Worm (Caenorhabditis elegans) whole organism, L3 larva: Measurements from ENCODE around the gene ccpp-6.

Source experiments
- R02D3.7 ChIP-seq: fragments of 150-350 bp; optimal IDR thresholded peaks from 2 replicates; lab custom pipeline; 2014; ENCODE audit warnings: missing biosample characterization, missing genetic modification characterization
- ZK546.5 ChIP-seq: sonication (generic microtip); optimal IDR thresholded peaks from 2 replicates; lab custom pipeline; 2017; ENCODE audit warnings: missing biosample characterization, missing genetic modification characterization
- aly-2 ChIP-seq: fragments of 150-350 bp; optimal IDR thresholded peaks from 2 replicates; lab custom pipeline; 2014; ENCODE audit warnings: missing biosample characterization, missing genetic modification characterization
- ama-1 ChIP-seq: fragments of 150-350 bp; optimal IDR thresholded peaks from 2 replicates; lab custom pipeline; 2018
- ceh-9 ChIP-seq: sonication (generic microtip); optimal IDR thresholded peaks from 2 replicates; lab custom pipeline; 2018; ENCODE audit warnings: missing biosample characterization, missing genetic modification characterization
- daf-12 ChIP-seq: fragments of 150-350 bp; optimal IDR thresholded peaks from 2 replicates; lab custom pipeline; 2014; ENCODE audit warnings: missing biosample characterization, missing genetic modification reagents, missing genetic modification characterization
- egl-27 ChIP-seq: sonication (generic microtip); optimal IDR thresholded peaks from 4 replicates; lab custom pipeline; 2017; ENCODE audit warnings: missing biosample characterization, missing genetic modification reagents, missing genetic modification characterization
- egl-5 ChIP-seq: fragments of 150-350 bp; optimal IDR thresholded peaks from 2 replicates; lab custom pipeline; 2017; ENCODE audit warnings: missing biosample characterization, missing genetic modification reagents, missing genetic modification characterization, inconsistent platforms
- elt-1 ChIP-seq: fragments of 150-350 bp; optimal IDR thresholded peaks from 2 replicates; lab custom pipeline; 2014; ENCODE audit warnings: missing biosample characterization, missing genetic modification characterization
- elt-2 ChIP-seq: sonication (generic microtip); optimal IDR thresholded peaks from 2 replicates; lab custom pipeline; 2016; ENCODE audit warnings: missing genetic modification reagents, mild to moderate bottlenecking, missing genetic modification characterization, missing compliant biosample characterization
- elt-3 ChIP-seq, 3 experiments: fragments of 150-350 bp in 1 of 3; sonication (generic microtip) in 2 of 3; optimal IDR thresholded peaks; 2 replicates in 2 of 3; 4 replicates in 1 of 3; lab custom pipeline; 2014 to 2017; ENCODE audit warnings: missing biosample characterization in 3 of 3, missing genetic modification characterization in 3 of 3
- fkh-10 ChIP-seq: sonication (generic microtip); optimal IDR thresholded peaks from 2 replicates; lab custom pipeline; 2017; ENCODE audit warnings: missing biosample characterization, missing genetic modification reagents, missing genetic modification characterization
- fkh-2 ChIP-seq: fragments of 150-350 bp; optimal IDR thresholded peaks from 2 replicates; lab custom pipeline; 2014; ENCODE audit warnings: missing biosample characterization, missing genetic modification reagents, missing genetic modification characterization
- jun-1 ChIP-seq: fragments of 150-350 bp; optimal IDR thresholded peaks from 2 replicates; lab custom pipeline; 2014; ENCODE audit warnings: missing biosample characterization, missing genetic modification reagents, missing genetic modification characterization
- lin-15B ChIP-seq: fragments of 150-350 bp; optimal IDR thresholded peaks from 2 replicates; lab custom pipeline; 2014; ENCODE audit warnings: missing biosample characterization, missing genetic modification characterization
- lsy-12 ChIP-seq: sonication (generic microtip); optimal IDR thresholded peaks from 2 replicates; lab custom pipeline; 2016; ENCODE audit warnings: mild to moderate bottlenecking, missing genetic modification characterization, missing compliant biosample characterization
- nfya-1 ChIP-seq: sonication (generic microtip); optimal IDR thresholded peaks from 2 replicates; lab custom pipeline; 2017; ENCODE audit warnings: missing genetic modification characterization, mild to moderate bottlenecking, missing compliant biosample characterization, antibody characterized with exemption, moderate library complexity; ENCODE audit not compliant: insufficient read depth
- nhr-11 ChIP-seq: fragments of 150-350 bp; optimal IDR thresholded peaks from 2 replicates; lab custom pipeline; 2014; ENCODE audit warnings: missing biosample characterization, missing genetic modification characterization
- nhr-12 ChIP-seq: fragments of 150-350 bp; optimal IDR thresholded peaks from 2 replicates; lab custom pipeline; 2014; ENCODE audit warnings: missing biosample characterization, missing genetic modification characterization
- nhr-237 ChIP-seq: fragments of 150-350 bp; optimal IDR thresholded peaks from 2 replicates; lab custom pipeline; 2014; ENCODE audit warnings: missing biosample characterization, missing genetic modification characterization
- nhr-28 ChIP-seq: fragments of 150-350 bp; optimal IDR thresholded peaks from 2 replicates; lab custom pipeline; 2014; ENCODE audit warnings: missing biosample characterization, missing genetic modification characterization
- nhr-67 ChIP-seq: fragments of 150-350 bp; optimal IDR thresholded peaks from 2 replicates; lab custom pipeline; 2014; ENCODE audit warnings: missing biosample characterization, missing genetic modification characterization
- nhr-76 ChIP-seq: fragments of 150-350 bp; sonication (generic microtip); optimal IDR thresholded peaks from 5 replicates; lab custom pipeline; 2014; ENCODE audit warnings: missing biosample characterization, missing genetic modification characterization
- nhr-77 ChIP-seq: fragments of 150-350 bp; optimal IDR thresholded peaks from 2 replicates; lab custom pipeline; 2014; ENCODE audit warnings: missing biosample characterization, missing genetic modification characterization
- pha-4 ChIP-seq: fragments of 150-350 bp; optimal IDR thresholded peaks from 2 replicates; lab custom pipeline; 2014; ENCODE audit warnings: missing biosample characterization, missing genetic modification reagents, missing genetic modification characterization
- pqm-1 ChIP-seq: fragments of 150-350 bp; optimal IDR thresholded peaks from 2 replicates; lab custom pipeline; 2017; ENCODE audit warnings: missing biosample characterization, missing genetic modification characterization, inconsistent platforms
- sea-2 ChIP-seq: fragments of 150-350 bp; sonication (generic microtip); optimal IDR thresholded peaks from 4 replicates; lab custom pipeline; 2014; ENCODE audit warnings: missing biosample characterization, missing genetic modification reagents, missing genetic modification characterization
- snpc-4 ChIP-seq: fragments of 150-350 bp; optimal IDR thresholded peaks from 2 replicates; lab custom pipeline; 2014; ENCODE audit warnings: missing biosample characterization, missing genetic modification characterization
- tbx-2 ChIP-seq: sonication (generic microtip); optimal IDR thresholded peaks from 2 replicates; lab custom pipeline; 2016; ENCODE audit warnings: mild to moderate bottlenecking, missing genetic modification characterization, missing compliant biosample characterization
- unc-62 ChIP-seq: fragments of 150-350 bp; sonication (generic microtip); optimal IDR thresholded peaks from 4 replicates; lab custom pipeline; 2014; ENCODE audit warnings: missing biosample characterization, missing genetic modification reagents, missing genetic modification characterization
- zag-1 ChIP-seq: fragments of 150-350 bp; optimal IDR thresholded peaks from 2 replicates; lab custom pipeline; 2014; ENCODE audit warnings: missing biosample characterization, missing genetic modification characterization
- ztf-11 ChIP-seq: fragments of 150-350 bp; optimal IDR thresholded peaks from 2 replicates; lab custom pipeline; 2014; ENCODE audit warnings: missing biosample characterization, missing genetic modification characterization

ccpp-6 gene

ce11 chrII:5418317-5418716, 31.2 kb upstream of the ccpp-6 start:
- TF ChIP-seq tbx-2, result no peak
- TF ChIP-seq nhr-12 (tag; lab: Kevin White, UChicago), result no peak
- TF ChIP-seq ceh-9 (tag; lab: Kevin White, UChicago), result no peak
- TF ChIP-seq lin-15B (tag; lab: Kevin White, UChicago), result no peak
- TF ChIP-seq nhr-11 (tag; lab: Kevin White, UChicago), result no peak
- TF ChIP-seq nhr-76 (tag; lab: Kevin White, UChicago), result no peak
- TF ChIP-seq R02D3.7, result no peak
- no peak for TF ChIP-seq ama-1 (lab: Kevin White, UChicago)
- TF ChIP-seq ztf-11 (tag; lab: Kevin White, UChicago), result no peak
- no peak for TF ChIP-seq nfya-1
- TF ChIP-seq fkh-2 (tag; lab: Kevin White, UChicago), result no peak
- TF ChIP-seq zag-1 (tag; lab: Kevin White, UChicago), result no peak
- no peak for TF ChIP-seq sea-2 (GFP tag; lab: Kevin White, UChicago)
- no peak for TF ChIP-seq ZK546.5 (tag; lab: Kevin White, UChicago)
- no peak for TF ChIP-seq aly-2 (tag; lab: Kevin White, UChicago)
- no peak for TF ChIP-seq elt-1 (tag; lab: Kevin White, UChicago)

- no peak for TF ChIP-seq nhr-77 (tag; lab: Kevin White, UChicago)
- TF ChIP-seq fkh-2 (tag; lab: Kevin White, UChicago), result no peak
- no peak for TF ChIP-seq jun-1 (tag; lab: Kevin White, UChicago)
- no peak for TF ChIP-seq elt-2 (tag; lab: Kevin White, UChicago)
- no peak for TF ChIP-seq tbx-2
- no peak for TF ChIP-seq elt-3 (tag; optimal IDR thresholded peaks at IDR 0.05; lab: Kevin White, UChicago)
- no peak for TF ChIP-seq pha-4 (tag; lab: Kevin White, UChicago)
- no peak for TF ChIP-seq daf-12 (tag; lab: Kevin White, UChicago)
- TF ChIP-seq nhr-28 (tag; lab: Kevin White, UChicago), result no peak
- no peak for TF ChIP-seq aly-2 (tag; lab: Kevin White, UChicago)
- no peak for TF ChIP-seq ama-1 (lab: Kevin White, UChicago)
- TF ChIP-seq nhr-12 (tag; lab: Kevin White, UChicago), result no peak
- TF ChIP-seq sea-2 (GFP tag; lab: Kevin White, UChicago), result no peak
- no peak for TF ChIP-seq egl-27
- no peak for TF ChIP-seq snpc-4 (tag; lab: Kevin White, UChicago)
- TF ChIP-seq nhr-237 (tag; lab: Kevin White, UChicago), result no peak
- TF ChIP-seq pqm-1 (tag; lab: Kevin White, UChicago), result no peak
- no peak for TF ChIP-seq unc-62 (GFP tag; lab: Kevin White, UChicago)
- no peak for TF ChIP-seq lin-15B (tag; lab: Kevin White, UChicago)
These were observed 30.8 kb upstream of the ccpp-6 start for ce11 chrII:5417905-5418304.

DNA sequence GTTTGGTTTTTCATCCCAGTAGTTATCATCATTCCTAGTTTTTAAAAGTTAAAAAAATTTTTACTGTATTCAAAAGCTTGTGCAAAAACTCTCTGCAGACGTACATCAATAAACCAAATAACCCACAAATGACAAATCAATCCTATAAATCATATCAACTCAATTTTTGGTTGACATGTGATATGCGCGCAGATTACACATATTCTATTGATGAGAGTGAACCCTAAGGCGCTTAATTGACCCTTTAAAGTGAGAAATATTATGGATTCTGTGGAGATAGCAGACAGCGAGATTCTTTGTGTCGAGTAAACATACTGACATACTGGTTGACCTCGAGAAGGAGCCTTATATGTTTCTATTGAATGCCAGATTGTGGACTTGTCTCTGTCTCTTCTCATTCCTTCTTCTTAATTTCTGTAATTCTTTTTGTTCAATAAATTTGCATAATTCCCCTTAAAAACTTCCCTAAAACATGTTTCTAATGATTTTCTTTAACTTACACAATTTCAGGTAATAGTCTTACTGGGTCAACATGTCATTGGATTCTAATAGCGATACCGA, 29.2 kb upstream of the ccpp-6 start, which contains the start of gene EEED8.2:
Gene EEED8.2, plus strand, starts transcription at position 511 of the 561 bp plus-strand sequence.
- peak; percentile 26 for TF ChIP-seq pha-4 (tag; lab: Kevin White, UChicago)
- TF ChIP-seq lsy-12 (tag; lab: Kevin White, UChicago), result no peak

DNA sequence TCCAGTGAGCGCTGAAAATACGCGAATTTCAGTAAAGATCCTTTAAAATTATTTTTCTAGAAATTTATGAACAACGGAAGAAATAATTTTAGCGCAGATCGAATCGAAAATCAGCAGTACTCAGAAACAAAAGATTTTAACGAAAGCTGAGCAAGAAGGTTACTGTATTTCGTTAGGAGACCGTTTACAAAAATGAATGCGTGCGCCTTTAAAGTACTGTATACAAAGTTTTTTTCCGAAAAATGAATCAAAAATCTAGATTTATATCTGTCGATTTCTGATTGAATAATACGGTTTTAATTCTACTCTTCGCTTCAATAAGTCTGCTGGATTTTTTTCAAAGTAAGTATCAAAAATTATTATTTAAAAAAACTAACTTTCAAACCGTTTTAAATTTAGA, 26.9 kb upstream of the ccpp-6 start, which contains the start of the genes EEED8.14 and EEED8.3:
Gene EEED8.14, minus strand, starts transcription at position 13 of the 400 bp plus-strand sequence.
Gene EEED8.3, plus strand, starts transcription at position 237 of the 400 bp plus-strand sequence.
- no peak for TF ChIP-seq ZK546.5 (tag; lab: Kevin White, UChicago)
- TF ChIP-seq ama-1 (lab: Kevin White, UChicago), result no peak
- TF ChIP-seq, all 47 proteins: peak for 0

DNA sequence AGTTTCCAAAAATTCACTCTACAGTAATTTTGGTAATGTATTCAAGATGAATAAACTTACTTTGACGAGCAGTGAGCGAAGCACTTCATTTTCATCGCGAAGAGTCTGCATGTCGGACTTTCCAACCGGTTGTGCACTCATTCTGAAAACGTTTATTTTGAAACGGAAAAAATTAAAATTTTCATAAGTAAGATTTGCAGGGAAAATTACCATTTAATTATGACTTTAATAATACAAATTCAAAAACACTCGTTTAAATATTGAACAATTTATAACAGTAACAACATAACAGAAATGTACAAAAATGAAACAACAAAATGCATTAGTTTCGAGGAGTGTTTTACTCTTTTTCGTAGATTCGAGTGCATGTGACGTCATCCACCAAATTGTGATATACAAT, 25.4 kb upstream of the ccpp-6 start, which contains the start of the genes EEED8.13 and EEED8.18:
Gene EEED8.13, minus strand, starts transcription at position 101 of the 400 bp plus-strand sequence.
Gene EEED8.18, minus strand, starts transcription at position 144 of the 400 bp plus-strand sequence.
- TF ChIP-seq nhr-11 (tag; lab: Kevin White, UChicago), result no peak
- TF ChIP-seq ceh-9 (tag; lab: Kevin White, UChicago), result no peak
- TF ChIP-seq R02D3.7, result no peak
- TF ChIP-seq ama-1 (lab: Kevin White, UChicago), result no peak
- TF ChIP-seq aly-2 (tag; lab: Kevin White, UChicago), result no peak
- no peak for TF ChIP-seq elt-3 (tag; optimal IDR thresholded peaks at IDR 0.05; lab: Kevin White, UChicago)
- TF ChIP-seq nhr-67 (tag; lab: Kevin White, UChicago), result no peak
- no peak for TF ChIP-seq fkh-10 (GFP tag; lab: Kevin White, UChicago)
- no peak for TF ChIP-seq egl-5 (tag; lab: Kevin White, UChicago)
- TF ChIP-seq sea-2 (GFP tag; lab: Kevin White, UChicago), result no peak
- TF ChIP-seq nhr-76 (tag; lab: Kevin White, UChicago), result no peak
